Worm (Caenorhabditis elegans): ENCODE data around the gene F58G1.7.

- TF ChIP-seq ets-4 (GFP tag; optimal IDR thresholded peaks at IDR 0.05), result no peak
- no peak for TF ChIP-seq madf-3 (GFP tag; IDR thresholded peaks at IDR 0.05)
- TF ChIP-seq egrh-3 (GFP tag; IDR thresholded peaks at IDR 0.05), result no peak
- no peak for TF ChIP-seq nhr-120 (GFP tag; IDR thresholded peaks at IDR 0.05)
- TF ChIP-seq pha-4 (tag; optimal IDR thresholded peaks at IDR 0.05), result no peak
- TF ChIP-seq B0261.1 (tag; optimal IDR thresholded peaks at IDR 0.05), result no peak
- no peak for TF ChIP-seq akir-1 (GFP tag; optimal IDR thresholded peaks at IDR 0.05)
- TF ChIP-seq nhr-27 (tag; optimal IDR thresholded peaks at IDR 0.05), result no peak
- TF ChIP-seq snpc-4 (GFP tag; optimal IDR thresholded peaks at IDR 0.05), result no peak
- TF ChIP-seq snpc-4 (tag; optimal IDR thresholded peaks at IDR 0.05), result no peak
- TF ChIP-seq bed-2 (GFP tag; IDR thresholded peaks at IDR 0.05), result no peak
- no peak for TF ChIP-seq lin-54 (GFP tag; optimal IDR thresholded peaks at IDR 0.05)
- TF ChIP-seq nfya-1 (tag; optimal IDR thresholded peaks at IDR 0.05; ENCODE audit: borderline replicate concordance, insufficient read depth), result no peak
- TF ChIP-seq F55B11.4 (tag; optimal IDR thresholded peaks at IDR 0.05; ENCODE audit: borderline replicate concordance, insufficient read depth), result no peak
Observed at ce11 chrII:12939801-12940200, 8.3 kb downstream of the F58G1.7 start, which contains the start of gene arrd-10.

Data from whole organism, young adult.